Fruit fly (Drosophila melanogaster) whole organism, larva: ENCODE results near the gene nmdyn-D7.
"Not testable (repeated sequence)": the region's sequence is repeated elsewhere in the genome, so short reads cannot be mapped to it uniquely, and the experiment has no call there.

Source experiments
- noc ChIP-seq: fragments of 200-800 bp; sonication (Bioruptor generic); optimal IDR thresholded peaks from 3 replicates; lab custom pipeline; 2019; ENCODE audit warnings: missing biosample characterization, mild to moderate bottlenecking, missing genetic modification characterization, moderate library complexity

nmdyn-D7 gene

dm6 chr3R:9677734-9678341 lies 1.9 kb upstream of the nmdyn-D7 start, which contains the start of gene p23:
p23 (plus strand) TSS chr3R:9677927.
- no peak for TF ChIP-seq noc (tag; lab: Kevin White, UChicago)

- no peak for TF ChIP-seq noc (tag; lab: Kevin White, UChicago)
Observed at dm6 chr3R:9683064-9683682, 3.4 kb downstream of the nmdyn-D7 start.

- no peak for TF ChIP-seq noc (tag; lab: Kevin White, UChicago)
Observed at dm6 chr3R:9684125-9684524, 4.4 kb downstream of the nmdyn-D7 start, which contains the start of gene CG9444. CG9444 (minus strand) TSS chr3R:9684264.

- not testable (repeated sequence) for TF ChIP-seq noc (tag; lab: Kevin White, UChicago)
Observed at dm6 chr3R:9685376-9685775, 5.6 kb downstream of the nmdyn-D7 start, which contains the start of the genes eca and CG18542. eca (minus strand) TSS chr3R:9685476. CG18542 (plus strand) TSS chr3R:9685760.

- TF ChIP-seq noc (tag; lab: Kevin White, UChicago): not testable (repeated sequence)
Observed at dm6 chr3R:9692675-9693129, 13.0 kb downstream of the nmdyn-D7 start, which contains the start of the genes Unc-115b, p24-2 and CG32939. Unc-115b (minus strand) TSS chr3R:9692775. p24-2 (minus strand) TSS chr3R:9692794. CG32939 (plus strand) TSS chr3R:9693079.

dm6 chr3R:9694999-9695398 lies 15.3 kb downstream of the nmdyn-D7 start:
- no peak for TF ChIP-seq noc (tag; lab: Kevin White, UChicago)

- TF ChIP-seq noc (tag; lab: Kevin White, UChicago): peak; percentile 12
Observed at dm6 chr3R:9700513-9700912, 20.8 kb downstream of the nmdyn-D7 start.

- TF ChIP-seq noc (tag; lab: Kevin White, UChicago): no peak
Observed at dm6 chr3R:9701148-9701703, 21.5 kb downstream of the nmdyn-D7 start.

- no peak for TF ChIP-seq noc (tag; lab: Kevin White, UChicago)
Observed at dm6 chr3R:9701897-9702296, 22.2 kb downstream of the nmdyn-D7 start.

- peak; percentile 91 for TF ChIP-seq noc (tag; lab: Kevin White, UChicago)
Observed at dm6 chr3R:9702567-9702966, 22.8 kb downstream of the nmdyn-D7 start.

dm6 chr3R:9703273-9703672 lies 23.5 kb downstream of the nmdyn-D7 start:
- no peak for TF ChIP-seq noc (tag; lab: Kevin White, UChicago)

dm6 chr3R:9704183-9705007 lies 24.7 kb downstream of the nmdyn-D7 start:
- TF ChIP-seq noc (tag; lab: Kevin White, UChicago): peak; percentile 47

- TF ChIP-seq noc (tag; lab: Kevin White, UChicago): peak; percentile 46
Observed at dm6 chr3R:9705008-9705628, 25.4 kb downstream of the nmdyn-D7 start, which contains the start of gene Unc-115a. Unc-115a (minus strand) TSS chr3R:9705417.

- no peak for TF ChIP-seq noc (tag; lab: Kevin White, UChicago)
Observed at dm6 chr3R:9710228-9710627, 30.5 kb downstream of the nmdyn-D7 start.

dm6 chr3R:9710886-9711285 lies 31.1 kb downstream of the nmdyn-D7 start, which contains the start of the genes trbd and dmt:
trbd (minus strand) TSS chr3R:9711037.
dmt (plus strand) TSS chr3R:9711142.
- TF ChIP-seq noc (tag; lab: Kevin White, UChicago): no peak
